Fruit fly (Drosophila melanogaster) whole organism, embryonic: ENCODE measurements around the gene mib1.

ENCODE experiments used
- Aef1 ChIP-seq: fragments of 200-800 bp; sonication (Bioruptor generic); IDR thresholded peaks from 3 replicates; pipeline ENCODE4 v1.3.6; 2022; ENCODE audit warnings: missing biosample characterization, missing genetic modification characterization
- B-H2 ChIP-seq: fragments of 200-800 bp; sonication (Bioruptor generic); optimal IDR thresholded peaks from 2 replicates; lab custom pipeline; 2018; ENCODE audit warnings: missing biosample characterization, mild to moderate bottlenecking, missing genetic modification characterization
- Blimp-1 ChIP-seq: fragments of 200-800 bp; sonication (Bioruptor generic); optimal IDR thresholded peaks from 3 replicates; lab custom pipeline; 2018; ENCODE audit warnings: missing biosample characterization, missing genetic modification characterization, mild to moderate bottlenecking, moderate library complexity, missing genetic modification reagents
- CG10366 ChIP-seq: fragments of 200-800 bp; sonication (Bioruptor generic); IDR thresholded peaks from 2 replicates; pipeline ENCODE4 v1.3.6; 2022; ENCODE audit warnings: missing biosample characterization, missing genetic modification characterization
- CG10543 ChIP-seq: fragments of 200-800 bp; sonication (Bioruptor generic); optimal IDR thresholded peaks from 3 replicates; lab custom pipeline; 2017; ENCODE audit warnings: missing biosample characterization, mild to moderate bottlenecking, missing genetic modification characterization, moderate library complexity
- CG10959 ChIP-seq: fragments of 200-800 bp; sonication (Bioruptor generic); IDR thresholded peaks from 2 replicates; pipeline ENCODE4 v1.3.6; 2022; ENCODE audit warnings: missing biosample characterization, missing genetic modification characterization
- CG12659 ChIP-seq: fragments of 200-800 bp; sonication (Bioruptor generic); optimal IDR thresholded peaks from 3 replicates; lab custom pipeline; 2017; ENCODE audit warnings: mild to moderate bottlenecking, missing biosample characterization, missing genetic modification reagents, missing genetic modification characterization
- CG14667 ChIP-seq: fragments of 200-800 bp; sonication (Bioruptor generic); IDR thresholded peaks from 2 replicates; pipeline ENCODE4 v1.3.6; 2022; ENCODE audit warnings: missing biosample characterization, missing genetic modification characterization
- CG15696 ChIP-seq: fragments of 200-800 bp; sonication (Bioruptor generic); optimal IDR thresholded peaks from 2 replicates; lab custom pipeline; 2019; ENCODE audit warnings: missing biosample characterization, mild to moderate bottlenecking, missing genetic modification characterization, moderate library complexity
- CG17385 ChIP-seq: fragments of 200-800 bp; sonication (Bioruptor generic); optimal IDR thresholded peaks from 3 replicates; lab custom pipeline; 2018; ENCODE audit warnings: missing biosample characterization, mild to moderate bottlenecking, missing genetic modification characterization
- CG17568 ChIP-seq: fragments of 200-800 bp; sonication (Bioruptor generic); optimal IDR thresholded peaks from 2 replicates; lab custom pipeline; 2018; ENCODE audit warnings: missing biosample characterization, mild to moderate bottlenecking, missing genetic modification characterization, moderate library complexity
- CG1792 ChIP-seq: fragments of 200-800 bp; sonication (Bioruptor generic); optimal IDR thresholded peaks from 2 replicates; lab custom pipeline; 2016; ENCODE audit warnings: missing biosample characterization, missing genetic modification characterization
- CG1832 ChIP-seq: fragments of 200-800 bp; sonication (Bioruptor generic); optimal IDR thresholded peaks from 2 replicates; lab custom pipeline; 2017; ENCODE audit warnings: missing biosample characterization, mild to moderate bottlenecking, missing genetic modification characterization, inconsistent platforms
- CG30431 ChIP-seq: fragments of 200-800 bp; sonication (Bioruptor generic); optimal IDR thresholded peaks from 2 replicates; lab custom pipeline; 2017; ENCODE audit warnings: missing biosample characterization, missing genetic modification characterization
- CG33213 ChIP-seq: fragments of 200-800 bp; sonication (Bioruptor generic); optimal IDR thresholded peaks from 3 replicates; lab custom pipeline; 2016; ENCODE audit warnings: missing biosample characterization, missing genetic modification characterization
- CG3847 ChIP-seq: fragments of 200-800 bp; sonication (Bioruptor generic); IDR thresholded peaks from 2 replicates; pipeline ENCODE4 v1.3.6; 2022; ENCODE audit warnings: missing biosample characterization, missing genetic modification characterization
- CG6813 ChIP-seq: fragments of 200-800 bp; sonication (Bioruptor generic); optimal IDR thresholded peaks from 2 replicates; lab custom pipeline; 2017; ENCODE audit warnings: missing biosample characterization, missing genetic modification characterization, mild to moderate bottlenecking, moderate library complexity, missing genetic modification reagents
- CG8924 ChIP-seq: fragments of 200-800 bp; optimal IDR thresholded peaks from 3 replicates; lab custom pipeline; 2019; ENCODE audit warnings: missing biosample characterization, mild to moderate bottlenecking, missing genetic modification characterization, moderate library complexity
- CG9876 ChIP-seq: fragments of 200-800 bp; sonication (Bioruptor generic); optimal IDR thresholded peaks from 2 replicates; lab custom pipeline; 2016; ENCODE audit warnings: missing biosample characterization, missing genetic modification characterization
- D19B ChIP-seq: fragments of 200-800 bp; sonication (Bioruptor generic); optimal IDR thresholded peaks from 2 replicates; lab custom pipeline; 2017; ENCODE audit warnings: missing biosample characterization, mild to moderate bottlenecking, missing genetic modification characterization
- Dbx ChIP-seq: fragments of 200-800 bp; sonication (Bioruptor generic); IDR thresholded peaks from 3 replicates; pipeline ENCODE4 v1.3.6; 2022; ENCODE audit warnings: missing biosample characterization, missing genetic modification characterization
- Doc3 ChIP-seq: fragments of 200-800 bp; sonication (Bioruptor generic); IDR thresholded peaks from 3 replicates; pipeline ENCODE4 v1.3.6; 2022; ENCODE audit warnings: missing biosample characterization, missing genetic modification characterization; ENCODE audit not compliant: partially characterized antibody
- Dp ChIP-seq: fragments of 200-800 bp; sonication (Bioruptor generic); optimal IDR thresholded peaks from 2 replicates; lab custom pipeline; 2018; ENCODE audit warnings: missing biosample characterization, mild to moderate bottlenecking, missing genetic modification characterization, moderate library complexity
- E2f2 ChIP-seq: fragments of 200-800 bp; sonication (Bioruptor generic); IDR thresholded peaks from 2 replicates; pipeline ENCODE4 v1.3.6; 2022; ENCODE audit warnings: missing biosample characterization, missing genetic modification characterization
- Eip74EF ChIP-seq, 2 experiments: fragments of 200-800 bp in 1 of 2; fragments of >200 bp in 1 of 2; sonication (Bioruptor generic) in 1 of 2; optimal IDR thresholded peaks; 2 replicates each; lab custom pipeline; 2017 to 2019; ENCODE audit warnings: missing biosample characterization in 2 of 2, missing genetic modification characterization in 2 of 2, mild to moderate bottlenecking in 1 of 2, moderate library complexity in 1 of 2
- Hr78 ChIP-seq, 2 experiments: fragments of 200-800 bp in 1 of 2; fragments of >200 bp in 1 of 2; sonication (Bioruptor generic) in 1 of 2; optimal IDR thresholded peaks; 2 replicates each; lab custom pipeline; 2017 to 2019; ENCODE audit warnings: missing biosample characterization in 2 of 2, missing genetic modification characterization in 2 of 2, mild to moderate bottlenecking in 1 of 2, moderate library complexity in 1 of 2
- Lim3 ChIP-seq: fragments of 200-800 bp; sonication (Bioruptor generic); IDR thresholded peaks from 2 replicates; pipeline ENCODE4 v1.3.6; 2022; ENCODE audit warnings: missing biosample characterization, missing genetic modification characterization
- NFAT ChIP-seq: fragments of 200-800 bp; sonication (Bioruptor generic); IDR thresholded peaks from 2 replicates; pipeline ENCODE4 v1.3.6; 2022; ENCODE audit warnings: missing biosample characterization, missing genetic modification characterization
- Ravus ChIP-seq: fragments of 200-800 bp; sonication (Bioruptor generic); IDR thresholded peaks from 2 replicates; pipeline ENCODE4 v1.3.6; 2022; ENCODE audit warnings: missing biosample characterization, missing genetic modification characterization
- Rx ChIP-seq: fragments of 200-800 bp; sonication (Bioruptor generic); IDR thresholded peaks from 2 replicates; pipeline ENCODE4 v1.3.6; 2022; ENCODE audit warnings: missing biosample characterization, missing genetic modification characterization
- corto ChIP-seq: fragments of 200-800 bp; sonication (Bioruptor generic); optimal IDR thresholded peaks from 2 replicates; lab custom pipeline; 2016; ENCODE audit warnings: missing biosample characterization, mild to moderate bottlenecking, missing genetic modification characterization, moderate library complexity
- dm ChIP-seq: fragments of 200-800 bp; sonication (Bioruptor generic); optimal IDR thresholded peaks from 3 replicates; lab custom pipeline; 2016; ENCODE audit warnings: missing biosample characterization, missing genetic modification characterization
- dpn ChIP-seq, 2 experiments: fragments of 200-800 bp; sonication (Bioruptor generic); optimal IDR thresholded peaks; 3 replicates each; lab custom pipeline; 2016; ENCODE audit warnings: missing biosample characterization in 2 of 2, missing genetic modification characterization in 2 of 2
- emc ChIP-seq: fragments of 200-800 bp; sonication (Bioruptor generic); optimal IDR thresholded peaks from 2 replicates; lab custom pipeline; 2016; ENCODE audit warnings: missing biosample characterization, missing genetic modification characterization
- ems ChIP-seq: fragments of 200-800 bp; sonication (Bioruptor generic); optimal IDR thresholded peaks from 3 replicates; lab custom pipeline; 2016; ENCODE audit warnings: missing biosample characterization, missing genetic modification characterization
- en ChIP-seq: fragments of 200-800 bp; sonication (Bioruptor generic); optimal IDR thresholded peaks from 2 replicates; lab custom pipeline; 2016; ENCODE audit warnings: missing biosample characterization, missing genetic modification characterization
- fd64A ChIP-seq: fragments of 200-800 bp; sonication (Bioruptor generic); optimal IDR thresholded peaks from 3 replicates; lab custom pipeline; 2018; ENCODE audit warnings: missing biosample characterization, mild to moderate bottlenecking, missing genetic modification characterization
- gem ChIP-seq: fragments of 200-800 bp; sonication (Bioruptor generic); optimal IDR thresholded peaks from 2 replicates; lab custom pipeline; 2019; ENCODE audit warnings: missing biosample characterization, mild to moderate bottlenecking, missing genetic modification characterization, moderate library complexity
- grn ChIP-seq: fragments of 200-800 bp; sonication (Bioruptor generic); optimal IDR thresholded peaks from 3 replicates; lab custom pipeline; 2017; ENCODE audit warnings: missing biosample characterization, missing genetic modification characterization
- h ChIP-seq: fragments of >200 bp; optimal IDR thresholded peaks from 2 replicates; lab custom pipeline; 2017
- maf-S ChIP-seq: fragments of 200-800 bp; sonication (Bioruptor generic); optimal IDR thresholded peaks from 2 replicates; lab custom pipeline; 2016; ENCODE audit warnings: missing biosample characterization, missing genetic modification characterization
- nerfin-2 ChIP-seq: fragments of 200-800 bp; sonication (Bioruptor generic); IDR thresholded peaks from 2 replicates; pipeline ENCODE4 v1.3.6; 2022; ENCODE audit warnings: missing biosample characterization, missing genetic modification characterization; ENCODE audit not compliant: partially characterized antibody
- psq ChIP-seq: fragments of 200-800 bp; sonication (Bioruptor generic); optimal IDR thresholded peaks from 2 replicates; lab custom pipeline; 2017; ENCODE audit warnings: missing biosample characterization, missing genetic modification characterization
- row ChIP-seq: fragments of 200-800 bp; sonication (Bioruptor generic); IDR thresholded peaks from 3 replicates; pipeline ENCODE4 v1.3.6; 2022; ENCODE audit warnings: missing biosample characterization, missing genetic modification characterization
- sd ChIP-seq: fragments of 200-800 bp; sonication (Bioruptor generic); optimal IDR thresholded peaks from 3 replicates; lab custom pipeline; 2018; ENCODE audit warnings: missing biosample characterization, mild to moderate bottlenecking, missing genetic modification characterization, moderate library complexity
- slp2 ChIP-seq: fragments of 200-800 bp; sonication (Bioruptor generic); optimal IDR thresholded peaks from 2 replicates; lab custom pipeline; 2016; ENCODE audit warnings: missing biosample characterization, missing genetic modification characterization
- stwl ChIP-seq: fragments of 200-800 bp; sonication (Bioruptor generic); optimal IDR thresholded peaks from 3 replicates; lab custom pipeline; 2018; ENCODE audit warnings: missing biosample characterization, mild to moderate bottlenecking, missing genetic modification characterization, moderate library complexity
- tio ChIP-seq: fragments of 200-800 bp; sonication (Bioruptor generic); optimal IDR thresholded peaks from 2 replicates; lab custom pipeline; 2017; ENCODE audit warnings: missing biosample characterization, missing genetic modification characterization, inconsistent platforms
- unpg ChIP-seq: fragments of 200-800 bp; sonication (Bioruptor generic); optimal IDR thresholded peaks from 3 replicates; lab custom pipeline; 2018; ENCODE audit warnings: missing biosample characterization, mild to moderate bottlenecking, missing genetic modification characterization, moderate library complexity
- usp ChIP-seq: fragments of >200 bp; optimal IDR thresholded peaks from 2 replicates; lab custom pipeline; 2017; ENCODE audit warnings: missing biosample characterization, missing genetic modification characterization

mib1 gene

DNA sequence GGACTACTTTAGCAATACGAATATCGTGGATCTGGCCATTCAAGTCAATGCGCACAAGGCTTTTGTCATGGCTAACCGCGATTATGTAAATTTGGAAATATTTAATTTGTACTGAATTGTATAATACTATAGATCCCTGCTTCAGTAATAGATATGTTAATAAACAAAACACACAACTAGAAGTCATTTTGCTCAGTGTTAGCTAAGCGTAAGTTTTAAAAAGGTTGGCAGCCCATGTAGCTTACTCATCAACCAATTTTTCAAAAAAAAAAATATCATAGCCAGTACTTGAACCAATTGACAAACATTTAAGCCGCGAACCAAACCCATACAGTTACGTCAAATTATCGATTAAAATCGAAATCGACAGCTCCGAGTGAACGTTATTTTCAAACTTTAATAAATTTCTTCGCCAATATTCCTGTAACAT is 25.5 kb upstream of the mib1 start (continued):
- peak; percentile 70 for TF ChIP-seq Blimp-1 (GFP tag; lab: Kevin White, UChicago)
- peak; percentile 22; the same call in 1 of the 2 replicates for TF ChIP-seq Ravus (GFP tag; lab: Robert Waterston, UW)
- peak; percentile 75 for TF ChIP-seq CG10366 (GFP tag; lab: Robert Waterston, UW)
- TF ChIP-seq corto = no peak
- TF ChIP-seq CG17385 (GFP tag; lab: Kevin White, UChicago) = peak; percentile 67
- no peak; the same call in 1 of the 2 replicates for TF ChIP-seq CG14667
- TF ChIP-seq dm (GFP tag; lab: Kevin White, UChicago) = peak; percentile 36
- TF ChIP-seq CG10543 (GFP tag; lab: Kevin White, UChicago) = no peak
- peak; percentile 60 for TF ChIP-seq B-H2 (GFP tag; lab: Kevin White, UChicago)
- TF ChIP-seq CG9876 (GFP tag; lab: Kevin White, UChicago) = peak; percentile 69
- peak; percentile 53; the same call in 1 of the 2 replicates for TF ChIP-seq Rx (GFP tag; lab: Robert Waterston, UW)
- TF ChIP-seq gem = peak; percentile 81
- TF ChIP-seq Hr78 (GFP tag; optimal IDR thresholded peaks at IDR 0.05; lab: Kevin White, UChicago) = no peak
- peak in 1 of 2 experiments; percentile 65 for TF ChIP-seq Eip74EF (GFP tag; optimal IDR thresholded peaks at IDR 0.05; lab: Kevin White, UChicago)
- peak; percentile 56 for TF ChIP-seq slp2 (GFP tag; lab: Kevin White, UChicago)
- peak; percentile 92 for TF ChIP-seq Dbx (GFP tag; lab: Robert Waterston, UW)
- TF ChIP-seq CG10959 (GFP tag; lab: Robert Waterston, UW) = 0 out of 2 replicates have a peak, but pooled peaks have one; percentile 28
- TF ChIP-seq Aef1 = peak; percentile 66; the same call in 2 of the 3 replicates
- TF ChIP-seq NFAT = peak; percentile 85
- TF ChIP-seq CG15696 (tag; lab: Kevin White, UChicago) = peak; percentile 72
- TF ChIP-seq nerfin-2 (GFP tag; lab: Robert Waterston, UW) = no peak; the same call in 1 of the 2 replicates
- TF ChIP-seq h (lab: Kevin White, UChicago) = no peak
- TF ChIP-seq CG12659 = peak; percentile 79
- TF ChIP-seq emc (GFP tag; lab: Kevin White, UChicago) = peak; percentile 48
- TF ChIP-seq sd (tag; lab: Kevin White, UChicago) = peak; percentile 58
- TF ChIP-seq unpg (GFP tag; lab: Kevin White, UChicago) = peak; percentile 77
- TF ChIP-seq dpn (GFP tag; optimal IDR thresholded peaks at IDR 0.05; lab: Kevin White, UChicago) = peak; percentile 77 to 83
- TF ChIP-seq maf-S (GFP tag; lab: Kevin White, UChicago) = peak; percentile 67
- peak; percentile 17 for TF ChIP-seq grn (GFP tag; lab: Kevin White, UChicago)
- peak; percentile 45 for TF ChIP-seq D19B (GFP tag; lab: Kevin White, UChicago)
- TF ChIP-seq en (GFP tag; lab: Kevin White, UChicago) = peak; percentile 41
- peak; percentile 70 for TF ChIP-seq CG17568 (GFP tag; lab: Kevin White, UChicago)
- TF ChIP-seq CG1832 (GFP tag; lab: Kevin White, UChicago) = no peak
- TF ChIP-seq ems (GFP tag; lab: Kevin White, UChicago) = peak; percentile 61
- TF ChIP-seq fd64A (GFP tag; lab: Kevin White, UChicago) = peak; percentile 27
- peak; percentile 67 for TF ChIP-seq CG8924
- TF ChIP-seq psq = peak; percentile 23
- no peak; the same call in 2 of the 3 replicates for TF ChIP-seq Doc3 (GFP tag; lab: Robert Waterston, UW)
- TF ChIP-seq CG6813 = peak; percentile 70
- peak; percentile 70 for TF ChIP-seq E2f2 (GFP tag; lab: Robert Waterston, UW)
- peak; percentile 68 for TF ChIP-seq CG1792 (GFP tag; lab: Kevin White, UChicago)
- TF ChIP-seq Lim3 = 0 out of 2 replicates have a peak, but pooled peaks have one; percentile 6
- TF ChIP-seq Dp (GFP tag; lab: Kevin White, UChicago) = peak; percentile 62
- TF ChIP-seq tio (GFP tag; lab: Kevin White, UChicago) = peak; percentile 30
- TF ChIP-seq stwl = peak; percentile 86
- TF ChIP-seq usp (GFP tag; lab: Kevin White, UChicago) = no peak
- peak; percentile 91 for TF ChIP-seq CG3847 (GFP tag; lab: Robert Waterston, UW)
- TF ChIP-seq row (GFP tag; lab: Robert Waterston, UW) = peak; percentile 80
- peak; percentile 55 for TF ChIP-seq CG30431 (GFP tag; lab: Kevin White, UChicago)
- peak; percentile 84 for TF ChIP-seq CG33213 (GFP tag; lab: Kevin White, UChicago)
